Fruit fly (Drosophila melanogaster): ENCODE data around the gene CG11109.

Gene CG11109

dm6 chr3L:22864254-22865060 is 7.5 kb upstream of the CG11109 start, which contains the start of gene CG33170 (continued):
- TF ChIP-seq Pdp1 (GFP tag; optimal IDR thresholded peaks at IDR 0.05) (peak in 1 of 2 experiments; percentile 98), Kr (GFP tag; optimal IDR thresholded peaks at IDR 0.05) (no peak), CG1602 (GFP tag; optimal IDR thresholded peaks at IDR 0.05) (no peak), nau (GFP tag; optimal IDR thresholded peaks at IDR 0.05) (peak; percentile 8), cwo (GFP tag; optimal IDR thresholded peaks at IDR 0.05) (no peak), D (optimal IDR thresholded peaks at IDR 0.05) (no peak), D (GFP tag; optimal IDR thresholded peaks at IDR 0.05) (no peak), Ets65A (GFP tag) (peak; percentile 82), HHEX (GFP tag; optimal IDR thresholded peaks at IDR 0.05) (no peak), Bgb (GFP tag; IDR thresholded peaks at IDR 0.05; ENCODE audit: partially characterized antibody) (peak; percentile 42; the same call in 1 of the 2 replicates), CG9932 (GFP tag; IDR thresholded peaks at IDR 0.05) (no peak), CG9797 (GFP tag; optimal IDR thresholded peaks at IDR 0.05) (no peak), nerfin-1 (tag; optimal IDR thresholded peaks at IDR 0.05) (no peak), CG7987 (GFP tag; optimal IDR thresholded peaks at IDR 0.05) (no peak), caup (GFP tag; optimal IDR thresholded peaks at IDR 0.05; ENCODE audit: severe bottlenecking) (no peak), CG12769 (tag; optimal IDR thresholded peaks at IDR 0.05) (no peak), unc-4 (GFP tag; IDR thresholded peaks at IDR 0.05; ENCODE audit: partially characterized antibody) (0 out of 2 replicates have a peak, but pooled peaks have one; percentile 10), wek (GFP tag; optimal IDR thresholded peaks at IDR 0.05) (no peak), CG14667 (GFP tag; IDR thresholded peaks at IDR 0.05) (no peak), CG12744 (GFP tag; optimal IDR thresholded peaks at IDR 0.05) (no peak), CG7786 (GFP tag; optimal IDR thresholded peaks at IDR 0.05) (no peak), run (tag; optimal IDR thresholded peaks at IDR 0.05) (peak; percentile 59), Spps (tag; optimal IDR thresholded peaks at IDR 0.05) (no peak), Mrtf (GFP tag; IDR thresholded peaks at IDR 0.05) (no peak), Jarid2 (GFP tag; optimal IDR thresholded peaks at IDR 0.05) (no peak), vnd (GFP tag; IDR thresholded peaks at IDR 0.05; ENCODE audit: partially characterized antibody) (no peak), HLH4C (GFP tag; IDR thresholded peaks at IDR 0.05; ENCODE audit: partially characterized antibody) (0 out of 3 replicates have a peak, but pooled peaks have one; percentile 36), jigr1 (GFP tag; IDR thresholded peaks at IDR 0.05) (no peak)

DNA sequence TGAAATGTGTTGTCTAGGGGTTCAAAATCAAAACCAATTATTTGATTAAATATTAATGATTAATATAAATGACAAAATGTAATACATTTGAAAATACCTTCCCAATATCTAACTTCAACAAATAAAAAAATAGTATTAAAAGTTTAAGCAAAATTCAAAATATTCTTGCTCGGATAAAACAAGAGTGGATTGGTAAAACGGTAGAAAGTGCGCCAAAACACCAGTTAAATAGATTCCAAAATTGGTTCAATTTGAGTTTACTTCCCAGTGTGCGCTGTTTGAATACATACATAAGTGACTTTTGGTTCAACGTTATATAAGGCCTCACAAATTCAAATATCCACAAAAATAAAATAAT is 7.0 kb upstream of the CG11109 start:
- TF ChIP-seq CG10654 (GFP tag; optimal IDR thresholded peaks at IDR 0.05) (peak; percentile 43), CG32772 (GFP tag; IDR thresholded peaks at IDR 0.05) (0 out of 2 replicates have a peak, but pooled peaks have one; percentile 31), CG12219 (GFP tag; optimal IDR thresholded peaks at IDR 0.05) (peak; percentile 16), CG12659 (GFP tag; optimal IDR thresholded peaks at IDR 0.05) (peak; percentile 72), toy (GFP tag; IDR thresholded peaks at IDR 0.05) (no peak), CG12299 (tag; optimal IDR thresholded peaks at IDR 0.05) (peak; percentile 58), vvl (GFP tag; IDR thresholded peaks at IDR 0.05) (peak; percentile 76), aop (GFP tag; IDR thresholded peaks at IDR 0.05) (no peak), CG10321 (GFP tag; IDR thresholded peaks at IDR 0.05) (no peak), CG10431 (GFP tag; optimal IDR thresholded peaks at IDR 0.05) (no peak), Myb (GFP tag; optimal IDR thresholded peaks at IDR 0.05) (no peak), zfh2 (GFP tag; optimal IDR thresholded peaks at IDR 0.05) (no peak), BEAF-32 (GFP tag; optimal IDR thresholded peaks at IDR 0.05) (no peak), CG18764 (GFP tag; optimal IDR thresholded peaks at IDR 0.05) (no peak), nau (GFP tag; optimal IDR thresholded peaks at IDR 0.05) (no peak), CG4617 (GFP tag; optimal IDR thresholded peaks at IDR 0.05; ENCODE audit: borderline replicate concordance) (no peak), mam (GFP tag; optimal IDR thresholded peaks at IDR 0.05) (no peak), bsh (GFP tag; optimal IDR thresholded peaks at IDR 0.05) (peak; percentile 45 to 57), CG7839 (tag; optimal IDR thresholded peaks at IDR 0.05) (peak; percentile 86), Tbp (GFP tag; optimal IDR thresholded peaks at IDR 0.05) (no peak), Asciz (GFP tag; optimal IDR thresholded peaks at IDR 0.05) (peak; percentile 68), MESR4 (GFP tag; optimal IDR thresholded peaks at IDR 0.05) (no peak)

Data from whole organism, embryonic.